Fruit fly (Drosophila melanogaster): ENCODE results near the gene CG34279.

- TF ChIP-seq CG10631 (GFP tag; optimal IDR thresholded peaks at IDR 0.05) (no peak), CG11902 (GFP tag; optimal IDR thresholded peaks at IDR 0.05) (no peak), CG9139 (GFP tag; optimal IDR thresholded peaks at IDR 0.05) (no peak), OdsH (GFP tag; optimal IDR thresholded peaks at IDR 0.05) (no peak), Gug (GFP tag; IDR thresholded peaks at IDR 0.05) (no peak), Ets21C (GFP tag; optimal IDR thresholded peaks at IDR 0.05) (no peak), CG31627 (GFP tag; optimal IDR thresholded peaks at IDR 0.05) (no peak), Sox102F (GFP tag; optimal IDR thresholded peaks at IDR 0.05) (no peak), CG16779 (tag; optimal IDR thresholded peaks at IDR 0.05) (no peak), topi (GFP tag; optimal IDR thresholded peaks at IDR 0.05) (no peak), dsx (GFP tag; optimal IDR thresholded peaks at IDR 0.05; ENCODE audit: poor library complexity, severe bottlenecking) (no peak)
These were observed 3.3 kb upstream of the CG34279 start, which contains the start of the genes CG42824 and CG42798 for dm6 chr3R:17406411-17406810.
